Worm (Caenorhabditis elegans): ENCODE measurements around the gene Y57G11C.31.

Y57G11C.31 gene

ce11 chrIV:14661370-14661769 is 15.8 kb upstream of the Y57G11C.31 start:
- TF ChIP-seq dmd-8 (GFP tag; IDR thresholded peaks at IDR 0.05) (no peak), unc-62 (GFP tag; optimal IDR thresholded peaks at IDR 0.05 in 1 of 2) (peak in 1 of 2 experiments; percentile 53), unc-62 (tag; optimal IDR thresholded peaks at IDR 0.05) (no peak)

DNA sequence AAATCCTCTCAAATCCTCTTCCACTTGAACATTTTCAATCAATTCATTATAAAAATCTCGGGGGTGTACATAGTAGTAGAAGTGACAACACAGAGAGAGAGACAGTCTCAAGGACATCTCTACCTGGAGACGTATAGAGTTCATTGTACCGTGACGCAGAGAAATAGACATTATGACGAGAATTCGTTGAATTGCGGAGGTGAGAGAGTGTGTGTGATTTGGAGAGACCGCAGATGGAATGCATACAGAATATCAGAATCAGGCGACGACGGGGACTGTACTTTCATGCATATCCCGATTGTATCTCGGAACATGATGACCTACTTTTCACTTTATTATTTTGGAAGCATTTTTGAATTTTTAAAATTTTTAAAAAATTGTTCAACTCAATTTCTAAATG is 1.4 kb upstream of the Y57G11C.31 start:
- no peak for TF ChIP-seq lin-15B (tag; optimal IDR thresholded peaks at IDR 0.05)
- TF ChIP-seq hlh-30 (tag; optimal IDR thresholded peaks at IDR 0.05; ENCODE audit: insufficient read depth), result peak; percentile 67
- TF ChIP-seq nhr-28 (tag; optimal IDR thresholded peaks at IDR 0.05), result peak; percentile 48
- peak; percentile 42 for TF ChIP-seq nhr-25 (tag; optimal IDR thresholded peaks at IDR 0.05; ENCODE audit: borderline replicate concordance, insufficient read depth)
- no peak for TF ChIP-seq F49E8.2 (tag; optimal IDR thresholded peaks at IDR 0.05; ENCODE audit: borderline replicate concordance)

DNA sequence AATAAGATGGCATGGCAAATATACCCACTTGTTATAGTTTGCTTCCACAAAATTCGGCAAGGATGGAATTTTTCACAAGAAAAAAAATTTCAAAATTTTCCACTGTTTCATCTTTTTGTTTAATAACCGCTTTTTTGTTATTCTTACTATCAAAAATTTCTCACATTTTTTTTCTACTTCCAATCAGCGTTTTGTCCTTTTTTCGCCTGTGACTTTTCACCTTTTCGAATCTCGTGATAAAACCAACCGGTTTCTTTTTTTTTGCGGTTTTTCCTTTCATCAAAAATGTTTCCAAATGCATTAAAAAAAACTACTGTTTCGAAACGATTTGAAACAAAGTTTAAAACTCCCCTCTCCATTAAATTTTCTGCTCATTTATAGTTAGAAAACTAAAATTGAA is 1.9 kb downstream of the Y57G11C.31 start:
- TF ChIP-seq attf-4 (tag; optimal IDR thresholded peaks at IDR 0.05) (no peak), D1046.2 (GFP tag; IDR thresholded peaks at IDR 0.05) (no peak), snpc-1.2 (GFP tag; IDR thresholded peaks at IDR 0.05) (0 out of 2 replicates have a peak, but pooled peaks have one; percentile 19), unc-62 (GFP tag; optimal IDR thresholded peaks at IDR 0.05 in 1 of 2) (peak in 1 of 2 experiments; percentile 21), unc-62 (tag; optimal IDR thresholded peaks at IDR 0.05) (no peak), aha-1 (tag) (peak; percentile 65)

DNA sequence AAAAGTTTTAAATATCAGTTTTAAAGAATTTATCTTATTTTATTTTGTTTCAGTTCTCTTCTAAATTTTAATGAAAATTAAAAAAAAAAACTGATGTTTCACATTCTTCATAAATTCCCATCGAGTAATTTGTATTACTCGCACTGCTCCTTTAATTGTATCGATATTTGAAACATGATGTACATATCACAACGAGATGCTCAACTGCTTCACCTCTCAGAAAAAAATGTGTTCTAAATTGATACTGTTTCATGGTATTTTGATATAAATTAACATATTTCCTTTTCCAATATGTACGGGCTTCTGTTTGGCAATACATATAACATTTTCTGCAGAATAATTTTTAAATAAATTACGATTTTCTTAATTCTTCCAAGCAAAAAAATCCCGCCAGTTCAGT is 10.5 kb downstream of the Y57G11C.31 start:
- TF ChIP-seq nhr-25 (tag; optimal IDR thresholded peaks at IDR 0.05; ENCODE audit: borderline replicate concordance, insufficient read depth), result no peak
- peak; percentile 45; the same call in 1 of the 2 replicates for TF ChIP-seq snpc-1.2 (GFP tag; IDR thresholded peaks at IDR 0.05)

DNA sequence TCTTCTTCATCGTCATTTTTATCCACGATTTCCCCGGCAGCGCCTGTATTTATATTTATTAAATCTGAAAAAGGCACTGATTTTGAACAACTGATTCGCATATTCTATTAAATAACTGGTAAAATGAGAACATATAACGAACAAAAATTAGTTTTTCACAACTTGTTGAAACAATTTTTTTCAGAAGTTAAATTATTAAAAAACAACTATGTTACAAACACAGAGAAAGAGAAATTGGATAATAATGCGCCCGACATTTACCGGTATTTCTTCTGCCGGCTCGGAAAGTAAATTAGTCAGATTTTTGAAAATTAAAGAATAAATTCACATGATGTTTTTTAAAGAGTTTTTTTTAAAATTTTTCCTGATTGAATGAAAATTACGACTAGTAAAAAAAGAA is 22.7 kb downstream of the Y57G11C.31 start, which contains the start of gene haf-8:
Gene haf-8, minus strand, starts transcription at position 101 of the 400 bp plus-strand sequence.
- TF ChIP-seq ztf-7 (tag; optimal IDR thresholded peaks at IDR 0.05) (no peak), pha-4 (GFP tag; IDR thresholded peaks at IDR 0.05) (no peak), pha-4 (tag; optimal IDR thresholded peaks at IDR 0.05) (no peak), Y48G9A.11 (GFP tag; IDR thresholded peaks at IDR 0.05) (no peak), snpc-4 (tag; optimal IDR thresholded peaks at IDR 0.05) (no peak), nhr-25 (tag; optimal IDR thresholded peaks at IDR 0.05; ENCODE audit: borderline replicate concordance, insufficient read depth) (no peak), dmd-6 (GFP tag; IDR thresholded peaks at IDR 0.05) (no peak), rbr-2 (tag; optimal IDR thresholded peaks at IDR 0.05) (no peak), tra-1 (GFP tag; IDR thresholded peaks at IDR 0.05) (no peak), F44E2.7 (GFP tag; IDR thresholded peaks at IDR 0.05) (no peak), ztf-11 (tag; optimal IDR thresholded peaks at IDR 0.05) (no peak), fkh-10 (GFP tag; optimal IDR thresholded peaks at IDR 0.05) (no peak)

DNA sequence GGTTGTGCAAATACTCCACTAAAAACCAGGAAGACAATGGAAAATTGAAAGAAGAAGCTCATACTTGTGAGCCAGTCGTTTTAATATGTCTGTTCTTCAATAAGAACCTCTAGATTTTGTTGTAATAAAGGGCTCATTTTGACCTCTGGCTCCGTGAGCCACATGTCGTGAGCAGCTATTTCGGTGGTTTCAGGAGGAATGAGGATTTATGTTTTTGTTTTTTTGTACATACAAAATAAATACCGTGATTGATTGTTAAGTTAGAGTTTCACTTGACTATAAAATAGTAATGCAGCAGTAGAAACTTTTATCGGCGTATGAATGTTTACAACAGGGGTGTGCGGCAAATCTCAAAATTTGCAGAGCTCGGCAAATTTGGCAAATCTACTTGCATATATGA is 27.0 kb downstream of the Y57G11C.31 start, which contains the start of gene Y57G11C.40:
Gene Y57G11C.40, minus strand, starts transcription at position 101 of the 400 bp plus-strand sequence.
- peak; percentile 37 for TF ChIP-seq aha-1 (tag)
- TF ChIP-seq egl-43 (GFP tag; IDR thresholded peaks at IDR 0.05), result no peak

- TF ChIP-seq Y75B8A.6 (GFP tag; IDR thresholded peaks at IDR 0.05), result no peak
- TF ChIP-seq snpc-1.2 (GFP tag; IDR thresholded peaks at IDR 0.05), result peak; percentile 65
Measured at ce11 chrIV:14704952-14705351, 27.8 kb downstream of the Y57G11C.31 start.

- TF ChIP-seq tra-1 (GFP tag; IDR thresholded peaks at IDR 0.05), result no peak
- TF ChIP-seq aha-1 (tag), result no peak
- no peak for TF ChIP-seq D1046.2 (GFP tag; IDR thresholded peaks at IDR 0.05)
- TF ChIP-seq F37D6.2 (tag; optimal IDR thresholded peaks at IDR 0.05), result no peak
- TF ChIP-seq zag-1 (tag; optimal IDR thresholded peaks at IDR 0.05), result no peak
- TF ChIP-seq nhr-42 (GFP tag; IDR thresholded peaks at IDR 0.05), result no peak
- TF ChIP-seq ZK546.5 (tag; optimal IDR thresholded peaks at IDR 0.05), result no peak
- TF ChIP-seq Y48G9A.11 (GFP tag; IDR thresholded peaks at IDR 0.05), result no peak
- TF ChIP-seq hlh-11 (tag; optimal IDR thresholded peaks at IDR 0.05), result no peak
- TF ChIP-seq lin-39 (tag; optimal IDR thresholded peaks at IDR 0.05), result no peak
- no peak for TF ChIP-seq hlh-30 (tag; optimal IDR thresholded peaks at IDR 0.05; ENCODE audit: insufficient read depth)
- no peak for TF ChIP-seq saeg-2 (GFP tag; IDR thresholded peaks at IDR 0.05)
- no peak for TF ChIP-seq lsy-2 (tag; optimal IDR thresholded peaks at IDR 0.05)
- no peak for TF ChIP-seq snpc-1.2 (GFP tag; IDR thresholded peaks at IDR 0.05)
- no peak for TF ChIP-seq spr-1 (tag; optimal IDR thresholded peaks at IDR 0.05)
- no peak for TF ChIP-seq attf-4 (tag; optimal IDR thresholded peaks at IDR 0.05)
- no peak for TF ChIP-seq nhr-111 (GFP tag; optimal IDR thresholded peaks at IDR 0.05)
- TF ChIP-seq nhr-48 (tag; optimal IDR thresholded peaks at IDR 0.05), result no peak
- TF ChIP-seq set-16 (GFP tag; IDR thresholded peaks at IDR 0.05), result no peak
- no peak for TF ChIP-seq dmd-8 (GFP tag; IDR thresholded peaks at IDR 0.05)
Measured at ce11 chrIV:14706302-14706701, 29.1 kb downstream of the Y57G11C.31 start, which contains the start of gene Y57G11C.41. Y57G11C.41 (minus strand) TSS chrIV:14706402.
